Fruit fly (Drosophila melanogaster): ENCODE data around the gene Polr1D.

The Polr1D gene

DNA sequence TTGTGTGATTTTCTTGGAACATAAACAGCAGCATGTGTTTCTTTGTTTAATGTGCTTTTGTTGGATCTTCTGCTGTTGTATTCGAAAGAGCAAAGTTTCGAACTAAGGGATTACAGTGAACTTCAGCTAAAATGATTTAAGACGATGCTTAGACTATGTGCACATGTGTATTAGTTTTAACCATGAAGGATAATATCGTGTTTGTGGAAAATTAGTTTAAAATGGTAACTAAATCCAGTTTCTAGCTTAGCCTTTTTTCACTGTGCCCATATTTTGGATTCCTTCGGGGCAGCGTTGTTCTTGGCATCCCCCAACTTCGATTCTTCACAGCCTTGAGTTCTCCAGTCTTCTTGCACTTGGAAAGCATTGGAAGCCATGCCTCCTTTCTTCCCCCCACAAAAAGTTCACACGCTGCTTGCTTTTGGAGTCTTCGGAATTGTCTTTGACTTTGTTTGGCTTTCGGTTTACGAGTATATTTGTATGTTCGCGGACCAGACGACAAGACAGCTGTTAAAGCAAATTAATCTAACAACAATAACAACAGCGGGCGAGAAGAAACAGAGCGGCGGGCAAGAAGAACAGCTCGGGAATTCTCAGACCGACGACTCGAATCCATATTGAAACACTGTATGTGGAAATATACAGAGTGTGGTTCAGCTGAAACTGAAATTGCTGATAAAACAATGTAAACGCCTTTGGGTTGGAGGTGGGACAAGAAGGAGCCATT lies 5.4 kb upstream of the Polr1D start:
- no peak for TF ChIP-seq CG17801 (GFP tag; optimal IDR thresholded peaks at IDR 0.05; ENCODE audit: partially characterized antibody)

- no peak for TF ChIP-seq CG17801 (GFP tag; optimal IDR thresholded peaks at IDR 0.05; ENCODE audit: partially characterized antibody)
Observed at dm6 chr2L:19139751-19140150, 4.7 kb upstream of the Polr1D start.

DNA sequence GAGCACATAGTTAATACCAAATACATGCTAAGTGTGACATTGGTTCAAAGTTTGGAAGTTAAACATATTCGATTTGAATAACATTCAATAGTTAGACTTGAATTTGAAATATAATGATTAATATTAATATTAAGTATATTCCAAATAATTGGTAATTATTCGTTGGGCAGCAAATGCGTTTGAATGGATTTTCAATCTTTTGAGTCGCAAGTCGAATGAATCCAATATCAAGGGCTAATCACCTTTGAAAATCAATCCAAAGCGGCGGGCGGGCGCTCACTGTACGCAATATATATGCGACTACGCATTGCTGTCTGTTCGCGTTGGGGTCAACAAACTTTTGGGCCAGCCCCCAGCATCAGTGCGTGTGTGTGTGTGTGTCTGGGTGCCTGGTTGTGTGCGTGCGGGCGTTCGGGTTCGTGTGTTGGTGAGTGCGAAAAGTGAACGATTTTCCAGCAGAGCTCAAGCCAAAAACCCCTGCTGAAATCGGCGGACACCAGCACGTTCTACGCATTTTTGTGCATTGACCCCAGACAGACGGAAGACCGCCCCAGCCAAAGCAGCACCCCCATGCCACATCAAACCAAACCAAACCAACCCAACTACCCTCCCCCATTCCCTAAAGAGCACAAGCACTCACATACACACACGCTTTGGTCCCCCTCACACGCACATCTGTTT lies 3.5 kb upstream of the Polr1D start:
- no peak for TF ChIP-seq CG17801 (GFP tag; optimal IDR thresholded peaks at IDR 0.05; ENCODE audit: partially characterized antibody)

dm6 chr2L:19137494-19138360 lies 2.7 kb upstream of the Polr1D start:
- TF ChIP-seq CG17801 (GFP tag; optimal IDR thresholded peaks at IDR 0.05; ENCODE audit: partially characterized antibody) = no peak

- peak; percentile 66 for TF ChIP-seq CG17801 (GFP tag; optimal IDR thresholded peaks at IDR 0.05; ENCODE audit: partially characterized antibody)
Observed at dm6 chr2L:19136735-19137134, 1.7 kb upstream of the Polr1D start.

DNA sequence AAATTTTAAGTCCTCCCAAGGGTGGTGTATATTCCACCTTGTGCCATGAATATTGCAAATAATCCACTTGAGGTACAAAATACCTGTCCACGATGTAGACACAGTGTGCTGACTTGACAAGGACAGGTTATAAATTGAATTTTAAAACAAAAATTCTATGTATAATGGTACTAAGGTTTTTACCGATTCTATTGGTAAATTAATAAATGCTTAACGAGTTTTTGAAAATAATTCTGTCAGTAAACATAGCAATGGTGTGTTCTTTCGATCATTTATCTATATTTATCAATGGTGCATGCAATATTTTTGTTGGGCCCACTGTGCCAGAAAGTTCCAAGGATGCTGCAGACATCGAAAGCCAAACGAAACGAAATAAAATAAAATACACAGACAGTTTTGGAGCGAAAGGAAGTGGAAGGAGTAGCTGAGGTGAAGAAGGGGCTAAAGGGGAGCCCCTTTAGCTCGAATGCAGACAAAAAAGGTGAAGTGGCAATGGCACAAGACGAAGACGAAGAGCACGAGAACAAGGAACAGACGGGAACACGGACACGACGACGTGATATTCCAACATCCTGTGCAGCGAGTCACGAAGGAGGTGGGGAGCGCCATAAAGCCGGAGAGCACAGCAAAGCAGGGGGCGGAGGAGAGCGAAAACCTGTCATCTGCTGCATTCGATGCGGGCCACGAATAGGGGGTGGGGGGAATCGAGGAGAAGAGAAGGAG lies 1.1 kb upstream of the Polr1D start:
- TF ChIP-seq CG17801 (GFP tag; optimal IDR thresholded peaks at IDR 0.05; ENCODE audit: partially characterized antibody) = no peak

DNA sequence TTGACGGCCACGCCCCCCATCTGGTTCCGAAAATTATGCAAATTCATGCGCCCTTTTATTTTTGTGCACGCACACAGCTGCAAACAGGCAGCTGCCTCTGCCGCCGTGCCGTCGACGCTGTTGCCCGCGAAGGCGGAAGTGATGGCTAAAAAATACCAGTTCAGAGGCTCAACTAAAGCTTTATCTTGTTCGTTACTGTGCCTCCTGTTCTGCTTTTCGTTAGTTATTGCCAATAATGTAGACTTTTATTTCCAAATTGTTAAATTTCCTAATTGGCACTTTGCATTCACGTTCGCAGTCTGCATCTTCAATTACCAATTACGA lies 705 bp downstream of the Polr1D start:
- TF ChIP-seq CG17801 (GFP tag; optimal IDR thresholded peaks at IDR 0.05; ENCODE audit: partially characterized antibody) = no peak

- peak; percentile 33 for TF ChIP-seq CG17801 (GFP tag; optimal IDR thresholded peaks at IDR 0.05; ENCODE audit: partially characterized antibody)
Observed at dm6 chr2L:19133465-19134365, 1.3 kb downstream of the Polr1D start, which contains the start of gene brat. brat (plus strand) TSS chr2L:19133816.

DNA sequence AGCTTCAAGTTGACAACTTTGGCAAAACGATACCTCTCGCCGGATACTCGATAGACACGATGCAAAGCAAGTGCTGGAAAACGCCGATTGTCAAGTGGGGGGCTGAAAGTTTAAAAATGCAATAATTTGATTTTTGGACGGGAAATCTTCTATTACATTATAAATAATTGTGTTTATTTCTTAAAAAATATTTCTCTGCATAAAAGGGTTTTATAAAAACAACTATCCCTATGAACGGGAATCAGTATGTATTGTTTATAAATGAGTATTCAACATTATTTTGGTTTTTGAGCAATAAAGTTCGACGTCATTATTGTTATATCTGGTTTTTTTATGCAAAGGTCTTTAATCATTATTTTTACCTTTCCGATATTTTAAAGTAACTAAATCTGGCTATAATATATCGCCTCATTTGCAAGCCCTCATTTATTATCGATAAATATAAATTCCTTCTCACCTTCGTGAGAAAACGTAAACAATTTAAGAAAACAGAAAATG lies 3.1 kb downstream of the Polr1D start, which contains the start of the genes AsnRS and DCTN6-p27:
TSS of gene AsnRS (minus strand) at position 50 of the 498 bp plus-strand sequence.
TSS of gene DCTN6-p27 (plus strand) at position 419 of the 498 bp plus-strand sequence.
- TF ChIP-seq CG17801 (GFP tag; optimal IDR thresholded peaks at IDR 0.05; ENCODE audit: partially characterized antibody) = peak; percentile 40

- peak; percentile 62 for TF ChIP-seq CG17801 (GFP tag; optimal IDR thresholded peaks at IDR 0.05; ENCODE audit: partially characterized antibody)
Observed at dm6 chr2L:19126888-19127287, 8.1 kb downstream of the Polr1D start.

- TF ChIP-seq CG17801 (GFP tag; optimal IDR thresholded peaks at IDR 0.05; ENCODE audit: partially characterized antibody) = no peak
Observed at dm6 chr2L:19123472-19124070, 11.5 kb downstream of the Polr1D start, which contains the start of gene Phb1. Phb1 (minus strand) TSS chr2L:19123869.

- no peak for TF ChIP-seq CG17801 (GFP tag; optimal IDR thresholded peaks at IDR 0.05; ENCODE audit: partially characterized antibody)
Observed at dm6 chr2L:19120984-19121383, 14.0 kb downstream of the Polr1D start.

Measured in ovary, adult (tissue).